Worm (Caenorhabditis elegans): ENCODE data around the gene exh-1.

DNA sequence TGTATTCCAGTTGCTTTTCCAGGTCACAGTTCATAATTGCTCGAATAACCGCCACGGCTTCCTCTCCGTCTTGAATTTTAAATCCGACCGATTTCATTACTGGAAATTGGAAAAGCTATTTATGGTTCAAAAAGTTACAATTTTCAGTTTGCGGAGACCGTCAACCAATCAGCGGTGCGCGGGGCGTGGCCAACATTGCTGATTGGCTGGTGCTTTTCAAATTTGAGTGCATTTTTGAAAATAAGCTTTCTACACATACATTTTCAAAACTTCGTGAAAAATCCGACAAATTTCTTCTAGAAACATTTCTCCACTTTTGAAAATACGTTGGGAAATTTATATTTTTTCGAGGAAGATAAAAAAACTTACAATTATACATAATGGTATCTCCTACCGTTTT is 38.9 kb downstream of the exh-1 start:
- TF ChIP-seq dao-5 (tag; optimal IDR thresholded peaks at IDR 0.05) = no peak
- TF ChIP-seq him-1 (tag; optimal IDR thresholded peaks at IDR 0.05) = no peak
